Fruit fly (Drosophila melanogaster) whole organism, embryonic: Measurements from ENCODE around the gene CG14960.

Experiments
- Abd-B ChIP-seq: fragments of 200-800 bp; sonication (Bioruptor generic); optimal IDR thresholded peaks from 2 replicates; lab custom pipeline; 2018; ENCODE audit warnings: missing biosample characterization, mild to moderate bottlenecking, missing genetic modification characterization, moderate library complexity
- Atf-2 ChIP-seq: fragments of 200-800 bp; sonication (Bioruptor generic); optimal IDR thresholded peaks from 2 replicates; lab custom pipeline; 2016; ENCODE audit warnings: missing biosample characterization, missing genetic modification characterization
- B-H1 ChIP-seq: fragments of 200-800 bp; sonication (Bioruptor generic); IDR thresholded peaks from 3 replicates; pipeline ENCODE4 v1.3.6; 2022; ENCODE audit warnings: missing biosample characterization, missing genetic modification characterization
- BEAF-32 ChIP-seq: fragments of 200-800 bp; sonication (Bioruptor generic); optimal IDR thresholded peaks from 3 replicates; lab custom pipeline; 2017; ENCODE audit warnings: missing biosample characterization, missing genetic modification characterization, mild to moderate bottlenecking, moderate library complexity, missing genetic modification reagents
- CG10147 ChIP-seq: fragments of 200-800 bp; sonication (Bioruptor generic); optimal IDR thresholded peaks from 2 replicates; lab custom pipeline; 2019; ENCODE audit warnings: missing biosample characterization, mild to moderate bottlenecking, missing genetic modification characterization, moderate library complexity
- CG10654 ChIP-seq: fragments of 200-800 bp; sonication (Bioruptor generic); optimal IDR thresholded peaks from 2 replicates; lab custom pipeline; 2016; ENCODE audit warnings: missing biosample characterization, missing genetic modification characterization
- CG11504 ChIP-seq: fragments of 200-800 bp; sonication (Bioruptor generic); optimal IDR thresholded peaks from 3 replicates; lab custom pipeline; 2019; ENCODE audit warnings: missing biosample characterization, mild to moderate bottlenecking, missing genetic modification characterization, moderate library complexity
- CG12155 ChIP-seq: fragments of 200-800 bp; sonication (Bioruptor generic); optimal IDR thresholded peaks from 3 replicates; lab custom pipeline; 2016; ENCODE audit warnings: missing biosample characterization, missing genetic modification characterization
- CG14965 ChIP-seq: fragments of 200-800 bp; sonication (Bioruptor generic); optimal IDR thresholded peaks from 2 replicates; lab custom pipeline; 2016; ENCODE audit warnings: missing biosample characterization, missing genetic modification characterization, borderline replicate concordance
- CG16815 ChIP-seq: fragments of 200-800 bp; sonication (Bioruptor generic); optimal IDR thresholded peaks from 3 replicates; lab custom pipeline; 2017; ENCODE audit warnings: missing biosample characterization, mild to moderate bottlenecking, missing genetic modification characterization
- CG17359 ChIP-seq: fragments of 200-800 bp; sonication (Bioruptor generic); optimal IDR thresholded peaks from 3 replicates; lab custom pipeline; 2018; ENCODE audit warnings: missing biosample characterization, mild to moderate bottlenecking, missing genetic modification characterization, moderate library complexity
- CG18764 ChIP-seq: fragments of 200-800 bp; sonication (Bioruptor generic); optimal IDR thresholded peaks from 3 replicates; lab custom pipeline; 2016; ENCODE audit warnings: missing biosample characterization, missing genetic modification characterization
- CG2678 ChIP-seq: fragments of 200-800 bp; sonication (Bioruptor generic); optimal IDR thresholded peaks from 3 replicates; lab custom pipeline; 2019; ENCODE audit warnings: missing biosample characterization, mild to moderate bottlenecking, missing genetic modification characterization, moderate library complexity
- CG32772 ChIP-seq: fragments of 200-800 bp; sonication (Bioruptor generic); IDR thresholded peaks from 2 replicates; pipeline ENCODE4 v1.3.6; 2022; ENCODE audit warnings: missing biosample characterization, missing genetic modification characterization
- CG3407 ChIP-seq: fragments of 200-800 bp; sonication (Bioruptor generic); optimal IDR thresholded peaks from 2 replicates; lab custom pipeline; 2018; ENCODE audit warnings: missing biosample characterization, mild to moderate bottlenecking, missing genetic modification characterization
- CG6689 ChIP-seq: fragments of 200-800 bp; sonication (Bioruptor generic); IDR thresholded peaks from 2 replicates; pipeline ENCODE4 v1.3.6; 2022; ENCODE audit warnings: missing biosample characterization, missing genetic modification characterization
- CG7786 ChIP-seq: fragments of 200-800 bp; sonication (Bioruptor generic); optimal IDR thresholded peaks from 2 replicates; lab custom pipeline; 2016; ENCODE audit warnings: missing biosample characterization, missing genetic modification characterization
- CG7928 ChIP-seq: fragments of 200-800 bp; sonication (Bioruptor generic); optimal IDR thresholded peaks from 2 replicates; lab custom pipeline; 2017; ENCODE audit warnings: missing biosample characterization, mild to moderate bottlenecking, missing genetic modification characterization
- CG8089 ChIP-seq: fragments of 200-800 bp; sonication (Bioruptor generic); optimal IDR thresholded peaks from 3 replicates; lab custom pipeline; 2016; ENCODE audit warnings: missing biosample characterization, missing genetic modification characterization
- CG8765 ChIP-seq: fragments of 200-800 bp; sonication (Bioruptor generic); IDR thresholded peaks from 2 replicates; pipeline ENCODE4 v1.3.6; 2022; ENCODE audit warnings: missing biosample characterization, missing genetic modification characterization
- CG9437 ChIP-seq: fragments of 200-800 bp; sonication (Bioruptor generic); optimal IDR thresholded peaks from 2 replicates; lab custom pipeline; 2018; ENCODE audit warnings: missing biosample characterization, mild to moderate bottlenecking, missing genetic modification characterization
- CG9797 ChIP-seq: fragments of 200-800 bp; sonication (Bioruptor generic); optimal IDR thresholded peaks from 3 replicates; lab custom pipeline; 2018; ENCODE audit warnings: missing biosample characterization, mild to moderate bottlenecking, missing genetic modification characterization
- Deaf1 ChIP-seq: fragments of 200-800 bp; optimal IDR thresholded peaks from 3 replicates; lab custom pipeline; 2019; ENCODE audit warnings: missing biosample characterization, mild to moderate bottlenecking, missing genetic modification characterization, moderate library complexity
- Dll ChIP-seq: fragments of 200-800 bp; sonication (Bioruptor generic); IDR thresholded peaks from 4 replicates; pipeline ENCODE4 v1.3.6; 2022; ENCODE audit warnings: missing biosample characterization, missing genetic modification characterization; ENCODE audit not compliant: partially characterized antibody
- ERR ChIP-seq: fragments of 200-800 bp; sonication (Bioruptor generic); optimal IDR thresholded peaks from 2 replicates; lab custom pipeline; 2016; ENCODE audit warnings: missing biosample characterization, missing genetic modification characterization
- HHEX ChIP-seq: fragments of 200-800 bp; sonication (Bioruptor generic); optimal IDR thresholded peaks from 3 replicates; lab custom pipeline; 2017; ENCODE audit warnings: missing biosample characterization, mild to moderate bottlenecking, missing genetic modification characterization, missing genetic modification reagents
- Lim3 ChIP-seq: fragments of 200-800 bp; sonication (Bioruptor generic); IDR thresholded peaks from 2 replicates; pipeline ENCODE4 v1.3.6; 2022; ENCODE audit warnings: missing biosample characterization, missing genetic modification characterization
- Sin3A ChIP-seq: fragments of >200 bp; optimal IDR thresholded peaks from 2 replicates; lab custom pipeline; 2018
- Vsx1 ChIP-seq: fragments of 200-800 bp; sonication (Bioruptor generic); optimal IDR thresholded peaks from 2 replicates; lab custom pipeline; 2017; ENCODE audit warnings: missing biosample characterization, mild to moderate bottlenecking, missing genetic modification characterization, missing genetic modification reagents
- cg ChIP-seq: fragments of 200-800 bp; sonication (Bioruptor generic); optimal IDR thresholded peaks from 3 replicates; lab custom pipeline; 2019; ENCODE audit warnings: missing biosample characterization, mild to moderate bottlenecking, missing genetic modification characterization, moderate library complexity
- da ChIP-seq: fragments of 200-800 bp; sonication (Bioruptor generic); optimal IDR thresholded peaks from 2 replicates; lab custom pipeline; 2016; ENCODE audit warnings: missing biosample characterization, missing genetic modification characterization
- dan ChIP-seq: fragments of 200-800 bp; sonication (Bioruptor generic); IDR thresholded peaks from 2 replicates; pipeline ENCODE4 v1.3.6; 2022; ENCODE audit warnings: missing biosample characterization, missing genetic modification characterization
- dimm ChIP-seq: fragments of 200-800 bp; sonication (Bioruptor generic); IDR thresholded peaks from 2 replicates; pipeline ENCODE4 v1.3.6; 2022; ENCODE audit warnings: missing biosample characterization, missing genetic modification characterization
- dm ChIP-seq: fragments of 200-800 bp; sonication (Bioruptor generic); optimal IDR thresholded peaks from 3 replicates; lab custom pipeline; 2016; ENCODE audit warnings: missing biosample characterization, missing genetic modification characterization
- eyg ChIP-seq: fragments of 200-800 bp; sonication (Bioruptor generic); optimal IDR thresholded peaks from 3 replicates; lab custom pipeline; 2016; ENCODE audit warnings: missing biosample characterization, missing genetic modification characterization
- ham ChIP-seq: fragments of 200-800 bp; sonication (Bioruptor generic); IDR thresholded peaks from 2 replicates; pipeline ENCODE4 v1.3.6; 2022; ENCODE audit warnings: missing biosample characterization, missing genetic modification characterization
- kni ChIP-seq: fragments of 200-800 bp; sonication (Bioruptor generic); optimal IDR thresholded peaks from 3 replicates; lab custom pipeline; 2017; ENCODE audit warnings: mild to moderate bottlenecking, missing biosample characterization, missing genetic modification reagents, missing genetic modification characterization
- nom ChIP-seq: fragments of 200-800 bp; sonication (Bioruptor generic); optimal IDR thresholded peaks from 2 replicates; lab custom pipeline; 2017; ENCODE audit warnings: missing biosample characterization, missing genetic modification characterization, mild to moderate bottlenecking, moderate library complexity, missing genetic modification reagents
- peb ChIP-seq: fragments of 200-800 bp; sonication (Bioruptor generic); IDR thresholded peaks from 2 replicates; pipeline ENCODE4 v1.3.6; 2022; ENCODE audit warnings: missing biosample characterization, missing genetic modification characterization
- phol ChIP-seq: fragments of 200-800 bp; sonication (Bioruptor generic); optimal IDR thresholded peaks from 3 replicates; lab custom pipeline; 2018; ENCODE audit warnings: missing biosample characterization, mild to moderate bottlenecking, missing genetic modification characterization, moderate library complexity
- pita ChIP-seq: fragments of 200-800 bp; sonication (Bioruptor generic); optimal IDR thresholded peaks from 2 replicates; lab custom pipeline; 2017; ENCODE audit warnings: missing biosample characterization, mild to moderate bottlenecking, missing genetic modification characterization
- prd ChIP-seq, 3 experiments: fragments of >200 bp in 2 of 3; fragments of 200-800 bp in 1 of 3; sonication (Bioruptor generic) in 1 of 3; optimal IDR thresholded peaks in 2 of 3; IDR thresholded peaks in 1 of 3; 2 replicates in 2 of 3; 3 replicates in 1 of 3; pipeline versions ENCODE4 v1.3.6 to Lab custom; 2017 to 2022; ENCODE audit warnings: missing biosample characterization in 1 of 3, missing genetic modification characterization in 1 of 3
- ranshi ChIP-seq: fragments of 200-800 bp; sonication (Bioruptor generic); IDR thresholded peaks from 2 replicates; pipeline ENCODE4 v1.3.6; 2022; ENCODE audit warnings: missing biosample characterization, missing genetic modification characterization
- sd ChIP-seq: fragments of 200-800 bp; sonication (Bioruptor generic); optimal IDR thresholded peaks from 3 replicates; lab custom pipeline; 2018; ENCODE audit warnings: missing biosample characterization, mild to moderate bottlenecking, missing genetic modification characterization, moderate library complexity
- slbo ChIP-seq: fragments of 200-800 bp; sonication (Bioruptor generic); IDR thresholded peaks from 2 replicates; pipeline ENCODE4 v1.3.6; 2022; ENCODE audit warnings: missing biosample characterization, missing genetic modification characterization
- sob ChIP-seq: fragments of 200-800 bp; sonication (Bioruptor generic); IDR thresholded peaks from 2 replicates; pipeline ENCODE4 v1.3.6; 2022; ENCODE audit warnings: missing biosample characterization, missing genetic modification characterization
- stc ChIP-seq: fragments of 200-800 bp; sonication (Bioruptor generic); IDR thresholded peaks from 2 replicates; pipeline ENCODE4 v1.3.6; 2022; ENCODE audit warnings: missing biosample characterization, missing genetic modification characterization
- tna ChIP-seq: fragments of 200-800 bp; sonication (Bioruptor generic); IDR thresholded peaks from 2 replicates; pipeline ENCODE4 v1.3.6; 2022; ENCODE audit warnings: missing biosample characterization, missing genetic modification characterization; ENCODE audit not compliant: partially characterized antibody
- zfh2 ChIP-seq: fragments of 200-800 bp; sonication (Bioruptor generic); optimal IDR thresholded peaks from 2 replicates; lab custom pipeline; 2016; ENCODE audit warnings: missing biosample characterization, missing genetic modification characterization

CG14960 gene

dm6 chr3L:3222643-3223389, 48.0 kb upstream of the CG14960 start, which contains the start of the genes RpL28 and eIF1 (continued):
- TF ChIP-seq CG2678 (tag; lab: Kevin White, UChicago) (peak; percentile 83), Deaf1 (tag; lab: Kevin White, UChicago) (no peak), dan (GFP tag; lab: Robert Waterston, UW) (no peak), CG18764 (GFP tag; lab: Kevin White, UChicago) (peak; percentile 88), CG16815 (GFP tag; lab: Kevin White, UChicago) (peak; percentile 78), B-H1 (GFP tag; lab: Robert Waterston, UW) (peak; percentile 81), Vsx1 (GFP tag; lab: Kevin White, UChicago) (peak; percentile 92), dm (peak; percentile 96), CG14965 (GFP tag; lab: Kevin White, UChicago) (peak; percentile 74), CG9797 (GFP tag; lab: Kevin White, UChicago) (peak; percentile 71), da (peak; percentile 89), stc (GFP tag; lab: Robert Waterston, UW) (peak; percentile 79), CG7928 (GFP tag; lab: Kevin White, UChicago) (peak; percentile 73), tna (GFP tag; lab: Robert Waterston, UW) (no peak; the same call in 1 of the 2 replicates), CG32772 (GFP tag; lab: Robert Waterston, UW) (peak; percentile 82), Abd-B (GFP tag; lab: Kevin White, UChicago) (peak; percentile 73), sd (tag; lab: Kevin White, UChicago) (no peak), kni (GFP tag; lab: Kevin White, UChicago) (peak; percentile 94), CG11504 (tag; lab: Kevin White, UChicago) (no peak), cg (GFP tag; lab: Kevin White, UChicago) (no peak), ham (GFP tag; lab: Robert Waterston, UW) (peak; percentile 52; the same call in 1 of the 2 replicates), CG10147 (peak; percentile 65), HHEX (peak; percentile 95), CG3407 (GFP tag; lab: Kevin White, UChicago) (peak; percentile 92), ERR (GFP tag; lab: Kevin White, UChicago) (peak; percentile 60), CG7786 (GFP tag; lab: Kevin White, UChicago) (peak; percentile 84), Sin3A (peak; percentile 94), ranshi (peak; percentile 87), Lim3 (GFP tag; lab: Robert Waterston, UW) (no peak), peb (GFP tag; lab: Robert Waterston, UW) (peak; percentile 52; the same call in 1 of the 2 replicates), prd (optimal IDR thresholded peaks at IDR 0.05; lab: Kevin White, UChicago) (no peak), prd (GFP tag; IDR thresholded peaks at IDR 0.05; lab: Robert Waterston, UW) (peak; percentile 74), eyg (peak; percentile 87), pita (GFP tag; lab: Kevin White, UChicago) (no peak), sob (GFP tag; lab: Robert Waterston, UW) (peak; percentile 91), slbo (GFP tag; lab: Robert Waterston, UW) (peak; percentile 91), CG17359 (tag; lab: Kevin White, UChicago) (peak; percentile 86), Dll (GFP tag; lab: Robert Waterston, UW) (peak; percentile 87), CG8765 (peak; percentile 54), phol (tag; lab: Kevin White, UChicago) (peak; percentile 99), zfh2 (GFP tag; lab: Kevin White, UChicago) (peak; percentile 90), CG6689 (GFP tag; lab: Robert Waterston, UW) (peak; percentile 73), dimm (GFP tag; lab: Robert Waterston, UW) (0 out of 2 replicates have a peak, but pooled peaks have one; percentile 17), nom (peak; percentile 86), CG8089 (GFP tag; lab: Kevin White, UChicago) (peak; percentile 93), CG10654 (peak; percentile 93), CG12155 (GFP tag; lab: Kevin White, UChicago) (peak; percentile 83), Atf-2 (peak; percentile 81), CG9437 (GFP tag; lab: Kevin White, UChicago) (peak; percentile 86), BEAF-32 (peak; percentile 96)
